Worm (Caenorhabditis elegans): ENCODE measurements around the gene C48B4.7.
A peak's percentile ranks its signal among the peaks of the same experiment; 100 is the strongest.

The C48B4.7 gene

DNA sequence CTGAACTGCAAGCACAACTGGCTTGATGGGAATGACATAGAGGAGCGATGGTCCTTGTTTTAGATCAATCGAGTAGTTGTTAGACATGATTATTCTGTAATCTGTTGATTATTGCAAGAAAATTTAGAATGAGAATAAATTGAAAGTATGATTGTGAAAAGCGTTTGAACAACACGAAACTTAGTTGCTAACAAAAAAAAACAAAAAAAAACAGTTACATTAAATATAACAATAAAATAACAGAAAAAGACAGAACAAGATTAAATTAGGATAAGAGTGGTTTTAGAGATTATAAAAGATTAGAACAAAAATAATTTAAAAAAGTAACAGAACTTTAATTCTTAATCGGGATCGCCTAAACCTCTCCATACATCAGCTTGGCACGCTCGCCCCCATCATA lies 4.0 kb upstream of the C48B4.7 start, which contains the start of gene C48B4.9:
TSS of gene C48B4.9 (minus strand) at position 101 of the 400 bp plus-strand sequence.
- no peak for TF ChIP-seq sox-4 (tag; optimal IDR thresholded peaks at IDR 0.05)

DNA sequence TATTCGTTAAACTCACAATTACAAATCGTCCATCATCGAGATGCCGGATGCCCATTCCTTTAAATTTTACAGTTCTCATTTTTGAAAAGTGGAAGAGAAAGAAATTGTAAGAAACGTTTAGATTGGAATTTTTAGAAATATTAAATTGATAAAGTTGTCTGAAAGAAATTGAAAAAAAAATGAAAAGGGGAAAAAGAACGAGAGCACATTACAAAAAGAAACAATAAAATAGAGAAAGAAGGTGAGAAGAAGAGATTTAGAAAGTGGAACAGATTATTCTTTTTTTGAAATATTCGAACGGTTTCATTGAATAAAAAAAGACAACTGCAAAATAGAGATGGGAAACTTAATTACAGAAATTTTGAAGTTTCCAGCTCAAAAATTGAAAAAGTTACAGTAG lies 1.9 kb upstream of the C48B4.7 start, which contains the start of gene C48B4.8:
TSS of gene C48B4.8 (minus strand) at position 101 of the 400 bp plus-strand sequence.
- TF ChIP-seq ceh-18 (tag; optimal IDR thresholded peaks at IDR 0.05) (no peak), elt-2 (tag; optimal IDR thresholded peaks at IDR 0.05) (no peak), ceh-24 (tag; optimal IDR thresholded peaks at IDR 0.05) (no peak), tbx-2 (tag; optimal IDR thresholded peaks at IDR 0.05) (no peak), sox-2 (GFP tag; IDR thresholded peaks at IDR 0.05) (no peak), hlh-13 (GFP tag; optimal IDR thresholded peaks at IDR 0.05) (no peak), fkh-10 (GFP tag; optimal IDR thresholded peaks at IDR 0.05) (no peak), nfya-1 (tag; optimal IDR thresholded peaks at IDR 0.05) (no peak), ceh-22 (tag; optimal IDR thresholded peaks at IDR 0.05) (no peak), eyg-1 (tag; optimal IDR thresholded peaks at IDR 0.05) (no peak)

DNA sequence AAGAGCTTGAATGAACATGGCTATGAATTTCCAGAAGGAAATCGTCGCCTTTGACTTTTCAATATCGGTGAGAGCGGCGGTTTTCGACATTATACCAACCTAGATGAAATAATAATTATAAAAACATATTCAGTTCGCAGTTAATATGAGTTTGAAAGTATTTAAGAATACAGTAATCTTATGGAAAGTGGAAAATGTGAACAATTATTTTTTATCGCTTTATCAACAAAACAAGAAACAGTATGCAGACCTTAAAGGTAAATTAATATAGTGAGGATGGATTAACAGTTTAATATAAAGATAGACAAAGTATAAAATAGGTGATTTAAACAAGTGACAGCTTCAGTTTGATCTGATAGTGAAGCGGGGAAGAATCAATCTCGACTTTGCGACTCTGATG lies 768 bp downstream of the C48B4.7 start, which contains the start of gene C48B4.6:
TSS of gene C48B4.6 (minus strand) at position 101 of the 400 bp plus-strand sequence.
- TF ChIP-seq Y22D7AL.16 (tag; optimal IDR thresholded peaks at IDR 0.05), result no peak
- TF ChIP-seq ceh-18 (tag; optimal IDR thresholded peaks at IDR 0.05), result no peak
- TF ChIP-seq ceh-24 (tag; optimal IDR thresholded peaks at IDR 0.05), result no peak
- TF ChIP-seq unc-55 (GFP tag; optimal IDR thresholded peaks at IDR 0.05), result no peak
- no peak for TF ChIP-seq ceh-31 (tag; optimal IDR thresholded peaks at IDR 0.05)
- no peak for TF ChIP-seq pha-4 (tag; optimal IDR thresholded peaks at IDR 0.05)
- TF ChIP-seq fax-1 (tag; optimal IDR thresholded peaks at IDR 0.05), result no peak

DNA sequence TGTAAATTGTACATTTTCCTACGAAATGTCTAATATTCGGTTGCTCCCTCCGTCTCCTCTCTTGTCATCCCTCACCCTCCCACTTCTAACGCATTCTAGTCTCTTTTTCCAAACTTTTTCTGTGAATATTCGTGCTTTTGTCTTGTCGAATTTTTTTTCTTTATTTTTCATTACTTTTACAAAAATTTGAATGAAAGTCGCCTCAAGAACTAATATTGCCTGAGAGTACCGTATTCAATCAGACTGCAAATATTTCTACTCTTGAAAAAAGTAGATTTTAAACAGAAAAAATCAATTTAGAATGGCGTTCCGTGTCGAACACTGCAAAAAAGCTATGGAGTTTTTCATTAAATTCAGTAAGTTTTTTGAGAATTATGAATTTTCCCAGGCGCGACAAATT lies 2.9 kb downstream of the C48B4.7 start, which contains the start of gene ZK1098.11:
TSS of gene ZK1098.11 (plus strand) at position 301 of the 400 bp plus-strand sequence.
- no peak for TF ChIP-seq odd-2 (tag; optimal IDR thresholded peaks at IDR 0.05)
- TF ChIP-seq lim-6 (tag; optimal IDR thresholded peaks at IDR 0.05), result no peak
- TF ChIP-seq ama-1 (optimal IDR thresholded peaks at IDR 0.05), result no peak
- no peak for TF ChIP-seq hlh-6 (tag; optimal IDR thresholded peaks at IDR 0.05)
- TF ChIP-seq ceh-19 (GFP tag; optimal IDR thresholded peaks at IDR 0.05), result no peak
- no peak for TF ChIP-seq fkh-10 (GFP tag; optimal IDR thresholded peaks at IDR 0.05)
- no peak for TF ChIP-seq npax-4 (tag; optimal IDR thresholded peaks at IDR 0.05)

DNA sequence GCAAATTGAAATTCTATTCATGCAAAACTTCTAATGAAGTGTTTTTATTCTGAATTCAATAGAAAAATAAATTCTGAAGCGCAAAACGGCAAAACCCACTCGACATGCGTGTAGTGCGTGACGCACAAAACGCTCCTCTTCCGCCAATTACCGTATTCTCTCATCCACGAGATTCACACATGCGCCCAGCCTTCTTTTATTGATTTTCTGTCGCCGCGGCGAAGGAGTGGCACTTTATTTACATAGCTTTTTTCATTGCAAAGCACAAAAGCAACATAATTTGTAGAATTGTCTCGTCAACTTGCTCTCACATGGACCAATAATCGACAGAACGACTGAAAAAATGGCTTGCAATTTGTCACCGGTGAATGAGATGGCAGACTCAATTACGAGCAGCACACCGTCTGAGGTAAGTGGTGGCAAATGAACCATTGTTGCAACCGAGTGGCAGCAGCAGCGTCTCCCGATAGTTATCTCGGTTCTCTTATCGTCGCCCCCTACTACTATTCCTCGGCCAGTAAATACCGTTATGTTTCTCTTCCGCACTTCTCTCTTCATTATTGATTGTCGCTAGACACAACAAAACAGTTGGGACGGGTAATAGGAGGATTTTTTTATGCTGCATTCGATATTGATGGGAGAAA lies 13.1 kb downstream of the C48B4.7 start, which contains the start of gene unc-16:
TSS of gene unc-16 (plus strand) at position 243 of the 644 bp plus-strand sequence.
- TF ChIP-seq madf-2 (tag; optimal IDR thresholded peaks at IDR 0.05), result no peak
- TF ChIP-seq pqm-1 (tag; optimal IDR thresholded peaks at IDR 0.05), result no peak
- TF ChIP-seq ets-4 (tag; optimal IDR thresholded peaks at IDR 0.05), result peak; percentile 40
- no peak for TF ChIP-seq sox-4 (tag; optimal IDR thresholded peaks at IDR 0.05)
- peak; percentile 56 for TF ChIP-seq ztf-16 (tag; optimal IDR thresholded peaks at IDR 0.05)
- peak; percentile 84 for TF ChIP-seq ceh-31 (tag; optimal IDR thresholded peaks at IDR 0.05)
- no peak for TF ChIP-seq pros-1 (tag; optimal IDR thresholded peaks at IDR 0.05)
- peak; percentile 70 for TF ChIP-seq ceh-34 (tag; optimal IDR thresholded peaks at IDR 0.05)
- no peak for TF ChIP-seq nhr-11 (tag; optimal IDR thresholded peaks at IDR 0.05)
- peak; percentile 36 for TF ChIP-seq unc-42 (tag; optimal IDR thresholded peaks at IDR 0.05)
- TF ChIP-seq mec-3 (tag; optimal IDR thresholded peaks at IDR 0.05; ENCODE audit: borderline replicate concordance), result no peak
- no peak for TF ChIP-seq C38D4.7 (GFP tag; optimal IDR thresholded peaks at IDR 0.05)
- no peak for TF ChIP-seq fkh-6 (tag; optimal IDR thresholded peaks at IDR 0.05)
- TF ChIP-seq npax-4 (tag; optimal IDR thresholded peaks at IDR 0.05), result no peak
- TF ChIP-seq nhr-232 (tag; optimal IDR thresholded peaks at IDR 0.05), result no peak
- TF ChIP-seq sox-2 (GFP tag; IDR thresholded peaks at IDR 0.05), result no peak
- peak; percentile 25 for TF ChIP-seq ref-2 (tag; optimal IDR thresholded peaks at IDR 0.05)
- TF ChIP-seq ceh-19 (GFP tag; optimal IDR thresholded peaks at IDR 0.05), result no peak
- TF ChIP-seq nfya-1 (tag; optimal IDR thresholded peaks at IDR 0.05), result peak; percentile 95
- TF ChIP-seq pha-2 (tag; optimal IDR thresholded peaks at IDR 0.05), result no peak
- no peak for TF ChIP-seq odd-2 (tag; optimal IDR thresholded peaks at IDR 0.05)
- TF ChIP-seq K02D7.2 (tag; optimal IDR thresholded peaks at IDR 0.05), result no peak
- TF ChIP-seq elt-4 (tag; optimal IDR thresholded peaks at IDR 0.05), result no peak
- TF ChIP-seq K09A11.1 (tag; optimal IDR thresholded peaks at IDR 0.05; ENCODE audit: insufficient read depth), result no peak
- TF ChIP-seq hlh-13 (GFP tag; optimal IDR thresholded peaks at IDR 0.05), result no peak
- TF ChIP-seq gmeb-2 (tag; optimal IDR thresholded peaks at IDR 0.05), result no peak
- no peak for TF ChIP-seq pax-1 (tag; optimal IDR thresholded peaks at IDR 0.05)
- no peak for TF ChIP-seq ceh-6 (GFP tag; optimal IDR thresholded peaks at IDR 0.05)
- TF ChIP-seq ceh-45 (GFP tag; IDR thresholded peaks at IDR 0.05), result no peak

Data from whole organism, late embryonic.